Fruit fly (Drosophila melanogaster) whole organism, embryonic: Measurements from ENCODE around the gene Cul3.

Experiments
- Ada2b ChIP-seq: fragments of 200-800 bp; sonication (Bioruptor generic); IDR thresholded peaks from 2 replicates; pipeline ENCODE4 v1.3.6; 2022; ENCODE audit warnings: missing biosample characterization, missing genetic modification characterization
- Aef1 ChIP-seq: fragments of 200-800 bp; sonication (Bioruptor generic); IDR thresholded peaks from 3 replicates; pipeline ENCODE4 v1.3.6; 2022; ENCODE audit warnings: missing biosample characterization, missing genetic modification characterization
- B-H1 ChIP-seq: fragments of 200-800 bp; sonication (Bioruptor generic); IDR thresholded peaks from 3 replicates; pipeline ENCODE4 v1.3.6; 2022; ENCODE audit warnings: missing biosample characterization, missing genetic modification characterization
- B-H2 ChIP-seq: fragments of 200-800 bp; sonication (Bioruptor generic); optimal IDR thresholded peaks from 2 replicates; lab custom pipeline; 2018; ENCODE audit warnings: missing biosample characterization, mild to moderate bottlenecking, missing genetic modification characterization
- CG10267 ChIP-seq: fragments of 200-800 bp; sonication (Bioruptor generic); optimal IDR thresholded peaks from 2 replicates; lab custom pipeline; 2018; ENCODE audit warnings: missing biosample characterization, mild to moderate bottlenecking, missing genetic modification characterization, moderate library complexity
- CG1233 ChIP-seq: fragments of 200-800 bp; sonication (Bioruptor generic); optimal IDR thresholded peaks from 4 replicates; lab custom pipeline; 2018; ENCODE audit warnings: missing biosample characterization, mild to moderate bottlenecking, missing genetic modification characterization
- CG13775 ChIP-seq: fragments of 200-800 bp; sonication (Bioruptor generic); optimal IDR thresholded peaks from 3 replicates; lab custom pipeline; 2017; ENCODE audit warnings: missing biosample characterization, mild to moderate bottlenecking, missing genetic modification characterization
- CG15269 ChIP-seq: fragments of 200-800 bp; sonication (Bioruptor generic); optimal IDR thresholded peaks from 2 replicates; lab custom pipeline; 2018; ENCODE audit warnings: missing biosample characterization, mild to moderate bottlenecking, missing genetic modification characterization, moderate library complexity
- CG15601 ChIP-seq: fragments of 200-800 bp; sonication (Bioruptor generic); optimal IDR thresholded peaks from 3 replicates; lab custom pipeline; 2019; ENCODE audit warnings: missing biosample characterization, mild to moderate bottlenecking, missing genetic modification characterization, moderate library complexity
- CG1602 ChIP-seq: fragments of 200-800 bp; sonication (Bioruptor generic); optimal IDR thresholded peaks from 3 replicates; lab custom pipeline; 2016; ENCODE audit warnings: missing biosample characterization, missing genetic modification characterization
- CG1603 ChIP-seq: fragments of 200-800 bp; sonication (Bioruptor generic); optimal IDR thresholded peaks from 2 replicates; lab custom pipeline; 2019; ENCODE audit warnings: missing biosample characterization, mild to moderate bottlenecking, missing genetic modification characterization, moderate library complexity
- CG16813 ChIP-seq: fragments of 200-800 bp; sonication (Bioruptor generic); IDR thresholded peaks from 3 replicates; pipeline ENCODE4 v1.3.6; 2022; ENCODE audit warnings: missing biosample characterization, missing genetic modification characterization; ENCODE audit not compliant: partially characterized antibody
- CG17361 ChIP-seq: fragments of 200-800 bp; sonication (Bioruptor generic); IDR thresholded peaks from 3 replicates; pipeline ENCODE4 v1.3.6; 2022; ENCODE audit warnings: missing biosample characterization, missing genetic modification characterization
- CG17829 ChIP-seq: fragments of 200-800 bp; optimal IDR thresholded peaks from 2 replicates; lab custom pipeline; 2019; ENCODE audit warnings: missing biosample characterization, mild to moderate bottlenecking, missing genetic modification characterization, moderate library complexity
- CG2116 ChIP-seq: fragments of 200-800 bp; sonication (Bioruptor generic); optimal IDR thresholded peaks from 3 replicates; lab custom pipeline; 2018; ENCODE audit warnings: missing biosample characterization, mild to moderate bottlenecking, missing genetic modification characterization
- CG31441 ChIP-seq: fragments of 200-800 bp; sonication (Bioruptor generic); IDR thresholded peaks from 2 replicates; pipeline ENCODE4 v1.3.6; 2022; ENCODE audit warnings: missing biosample characterization, missing genetic modification characterization
- CG34422 ChIP-seq: fragments of 200-800 bp; sonication (Bioruptor generic); IDR thresholded peaks from 3 replicates; pipeline ENCODE4 v1.3.6; 2022; ENCODE audit warnings: missing biosample characterization, missing genetic modification characterization
- CG4424 ChIP-seq: fragments of 200-800 bp; sonication (Bioruptor generic); optimal IDR thresholded peaks from 3 replicates; lab custom pipeline; 2016; ENCODE audit warnings: missing biosample characterization, missing genetic modification characterization
- CG8359 ChIP-seq: fragments of 200-800 bp; sonication (Bioruptor generic); optimal IDR thresholded peaks from 2 replicates; lab custom pipeline; 2017; ENCODE audit warnings: missing biosample characterization, mild to moderate bottlenecking, missing genetic modification characterization, borderline replicate concordance
- CG9215 ChIP-seq: fragments of 200-800 bp; sonication (Bioruptor generic); IDR thresholded peaks from 2 replicates; pipeline ENCODE4 v1.3.6; 2022; ENCODE audit warnings: missing biosample characterization, missing genetic modification characterization
- CG9437 ChIP-seq: fragments of 200-800 bp; sonication (Bioruptor generic); optimal IDR thresholded peaks from 2 replicates; lab custom pipeline; 2018; ENCODE audit warnings: missing biosample characterization, mild to moderate bottlenecking, missing genetic modification characterization
- Dll ChIP-seq: fragments of 200-800 bp; sonication (Bioruptor generic); IDR thresholded peaks from 4 replicates; pipeline ENCODE4 v1.3.6; 2022; ENCODE audit warnings: missing biosample characterization, missing genetic modification characterization; ENCODE audit not compliant: partially characterized antibody
- Dref ChIP-seq: fragments of 200-800 bp; sonication (Bioruptor generic); IDR thresholded peaks from 2 replicates; pipeline ENCODE4 v1.3.6; 2022; ENCODE audit warnings: missing biosample characterization, missing genetic modification characterization
- Max ChIP-seq: fragments of 200-800 bp; sonication (Bioruptor generic); optimal IDR thresholded peaks from 2 replicates; lab custom pipeline; 2016; ENCODE audit warnings: missing biosample characterization, mild to moderate bottlenecking, missing genetic modification characterization
- Myb ChIP-seq: fragments of 200-800 bp; sonication (Bioruptor generic); optimal IDR thresholded peaks from 2 replicates; lab custom pipeline; 2016; ENCODE audit warnings: missing biosample characterization, missing genetic modification characterization
- PHDP ChIP-seq: fragments of 200-800 bp; sonication (Bioruptor generic); optimal IDR thresholded peaks from 3 replicates; lab custom pipeline; 2018; ENCODE audit warnings: missing biosample characterization, mild to moderate bottlenecking, missing genetic modification characterization, moderate library complexity
- Rfx ChIP-seq: fragments of 200-800 bp; sonication (Bioruptor generic); IDR thresholded peaks from 2 replicates; pipeline ENCODE4 v1.3.6; 2022; ENCODE audit warnings: missing biosample characterization, missing genetic modification characterization
- Scr ChIP-seq: fragments of 200-800 bp; sonication (Bioruptor generic); IDR thresholded peaks from 2 replicates; pipeline ENCODE4 v1.3.6; 2022; ENCODE audit warnings: missing biosample characterization, missing genetic modification characterization; ENCODE audit not compliant: partially characterized antibody
- Sox100B ChIP-seq: fragments of 200-800 bp; sonication (Bioruptor generic); optimal IDR thresholded peaks from 3 replicates; lab custom pipeline; 2018; ENCODE audit warnings: missing biosample characterization, mild to moderate bottlenecking, missing genetic modification characterization
- Ssrp ChIP-seq: fragments of 200-800 bp; sonication (Bioruptor generic); optimal IDR thresholded peaks from 2 replicates; lab custom pipeline; 2018; ENCODE audit warnings: missing biosample characterization, mild to moderate bottlenecking, missing genetic modification characterization, moderate library complexity
- amos ChIP-seq: fragments of 200-800 bp; sonication (Bioruptor generic); IDR thresholded peaks from 2 replicates; pipeline ENCODE4 v1.3.6; 2022; ENCODE audit warnings: missing biosample characterization, missing genetic modification characterization; ENCODE audit not compliant: partially characterized antibody
- ato ChIP-seq: fragments of 200-800 bp; sonication (Bioruptor generic); IDR thresholded peaks from 2 replicates; pipeline ENCODE4 v1.3.6; 2022; ENCODE audit warnings: missing biosample characterization, missing genetic modification characterization; ENCODE audit not compliant: partially characterized antibody
- cg ChIP-seq: fragments of 200-800 bp; sonication (Bioruptor generic); optimal IDR thresholded peaks from 3 replicates; lab custom pipeline; 2019; ENCODE audit warnings: missing biosample characterization, mild to moderate bottlenecking, missing genetic modification characterization, moderate library complexity
- chinmo ChIP-seq: fragments of 200-800 bp; sonication (Bioruptor generic); IDR thresholded peaks from 4 replicates; pipeline ENCODE4 v1.3.6; 2022; ENCODE audit warnings: missing biosample characterization, missing genetic modification characterization; ENCODE audit not compliant: partially characterized antibody
- cwo ChIP-seq: fragments of 200-800 bp; sonication (Bioruptor generic); optimal IDR thresholded peaks from 3 replicates; lab custom pipeline; 2017; ENCODE audit warnings: missing biosample characterization, missing genetic modification characterization, mild to moderate bottlenecking, moderate library complexity, missing genetic modification reagents
- dmrt11E ChIP-seq: fragments of 200-800 bp; sonication (Bioruptor generic); optimal IDR thresholded peaks from 3 replicates; lab custom pipeline; 2018; ENCODE audit warnings: missing biosample characterization, mild to moderate bottlenecking, missing genetic modification characterization, moderate library complexity
- grau ChIP-seq: fragments of 200-800 bp; optimal IDR thresholded peaks from 3 replicates; lab custom pipeline; 2019; ENCODE audit warnings: missing biosample characterization, mild to moderate bottlenecking, missing genetic modification characterization, moderate library complexity
- knrl ChIP-seq: fragments of 200-800 bp; sonication (Bioruptor generic); IDR thresholded peaks from 3 replicates; pipeline ENCODE4 v1.3.6; 2022; ENCODE audit warnings: missing biosample characterization, missing genetic modification characterization; ENCODE audit not compliant: partially characterized antibody
- nmo ChIP-seq: fragments of 200-800 bp; sonication (Bioruptor generic); optimal IDR thresholded peaks from 2 replicates; lab custom pipeline; 2018; ENCODE audit warnings: missing biosample characterization, mild to moderate bottlenecking, missing genetic modification characterization, moderate library complexity
- rib ChIP-seq: fragments of 200-800 bp; sonication (Bioruptor generic); IDR thresholded peaks from 2 replicates; pipeline ENCODE4 v1.3.6; 2022; ENCODE audit warnings: missing biosample characterization, missing genetic modification characterization
- sens ChIP-seq: fragments of 200-800 bp; sonication (Bioruptor generic); peaks from one replicate; lab custom pipeline; 2016; ENCODE audit warnings: missing biosample characterization, missing genetic modification characterization
- slbo ChIP-seq: fragments of 200-800 bp; sonication (Bioruptor generic); IDR thresholded peaks from 2 replicates; pipeline ENCODE4 v1.3.6; 2022; ENCODE audit warnings: missing biosample characterization, missing genetic modification characterization
- tna ChIP-seq: fragments of 200-800 bp; sonication (Bioruptor generic); IDR thresholded peaks from 2 replicates; pipeline ENCODE4 v1.3.6; 2022; ENCODE audit warnings: missing biosample characterization, missing genetic modification characterization; ENCODE audit not compliant: partially characterized antibody
- unc-4 ChIP-seq: fragments of 200-800 bp; sonication (Bioruptor generic); IDR thresholded peaks from 2 replicates; pipeline ENCODE4 v1.3.6; 2022; ENCODE audit warnings: missing biosample characterization, missing genetic modification characterization; ENCODE audit not compliant: partially characterized antibody
- vnd ChIP-seq: fragments of 200-800 bp; sonication (Bioruptor generic); IDR thresholded peaks from 3 replicates; pipeline ENCODE4 v1.3.6; 2022; ENCODE audit warnings: missing biosample characterization, missing genetic modification characterization; ENCODE audit not compliant: partially characterized antibody
- zen2 ChIP-seq: fragments of 200-800 bp; sonication (Bioruptor generic); IDR thresholded peaks from 3 replicates; pipeline ENCODE4 v1.3.6; 2022; ENCODE audit warnings: missing biosample characterization, missing genetic modification characterization; ENCODE audit not compliant: partially characterized antibody

The Cul3 gene

dm6 chr2L:15271757-15272589, at the start of gene Cul3:
Cul3 (minus strand) TSS chr2L:15272024.
- peak; percentile 86 for TF ChIP-seq CG16813 (GFP tag; lab: Robert Waterston, UW)
- peak; percentile 70 for TF ChIP-seq Dref (GFP tag; lab: Robert Waterston, UW)
- TF ChIP-seq cwo (GFP tag; lab: Kevin White, UChicago) = no peak
- peak; percentile 36; the same call in 1 of the 2 replicates for TF ChIP-seq tna (GFP tag; lab: Robert Waterston, UW)
- no peak for TF ChIP-seq B-H2 (GFP tag; lab: Kevin White, UChicago)
- TF ChIP-seq Rfx (GFP tag; lab: Robert Waterston, UW) = peak; percentile 32; the same call in 1 of the 2 replicates
- TF ChIP-seq CG1233 = no peak
- peak; percentile 9 for TF ChIP-seq CG4424 (GFP tag; lab: Kevin White, UChicago)
- peak; percentile 1 for TF ChIP-seq Ssrp
- TF ChIP-seq grau (tag; lab: Kevin White, UChicago) = peak; percentile 40
- peak; percentile 28 for TF ChIP-seq CG2116 (GFP tag; lab: Kevin White, UChicago)
- peak; percentile 34; the same call in 1 of the 2 replicates for TF ChIP-seq ato (GFP tag; lab: Robert Waterston, UW)
- peak; percentile 56 for TF ChIP-seq slbo
- peak; percentile 44 for TF ChIP-seq CG17829 (tag; lab: Kevin White, UChicago)
- TF ChIP-seq cg (GFP tag; lab: Kevin White, UChicago) = peak; percentile 93
- peak; percentile 47; the same call in 1 of the 3 replicates for TF ChIP-seq CG17361 (GFP tag; lab: Robert Waterston, UW)
- TF ChIP-seq rib = no peak
- TF ChIP-seq CG15269 (tag; lab: Kevin White, UChicago) = peak; percentile 23
- peak; percentile 83 for TF ChIP-seq amos (GFP tag; lab: Robert Waterston, UW)
- peak; percentile 85 for TF ChIP-seq Scr (GFP tag; lab: Robert Waterston, UW)
- TF ChIP-seq Aef1 (GFP tag; lab: Robert Waterston, UW) = peak; percentile 79
- TF ChIP-seq CG10267 = peak; percentile 87
- peak; percentile 1 for TF ChIP-seq CG1602 (GFP tag; lab: Kevin White, UChicago)
- peak; percentile 43 for TF ChIP-seq dmrt11E (tag; lab: Kevin White, UChicago)
- TF ChIP-seq Sox100B (GFP tag; lab: Kevin White, UChicago) = peak; percentile 21
- no peak for TF ChIP-seq PHDP (tag; lab: Kevin White, UChicago)
- peak; percentile 82 for TF ChIP-seq sens
- TF ChIP-seq Max (GFP tag; lab: Kevin White, UChicago) = no peak
- TF ChIP-seq CG31441 (GFP tag; lab: Robert Waterston, UW) = peak; percentile 57; the same call in 1 of the 2 replicates
- 0 out of 2 replicates have a peak, but pooled peaks have one; percentile 26 for TF ChIP-seq CG9215
- peak; percentile 58; the same call in 2 of the 3 replicates for TF ChIP-seq zen2 (GFP tag; lab: Robert Waterston, UW)
- peak; percentile 13 for TF ChIP-seq CG9437 (GFP tag; lab: Kevin White, UChicago)
- no peak for TF ChIP-seq CG8359 (GFP tag; lab: Kevin White, UChicago)
- TF ChIP-seq vnd = peak; percentile 85
- TF ChIP-seq B-H1 = no peak
- TF ChIP-seq chinmo (GFP tag; lab: Robert Waterston, UW) = peak; percentile 84; the same call in 3 of the 4 replicates
- peak; percentile 35; the same call in 1 of the 3 replicates for TF ChIP-seq CG34422 (GFP tag; lab: Robert Waterston, UW)
- TF ChIP-seq knrl = peak; percentile 83
- peak; percentile 72 for TF ChIP-seq unc-4 (GFP tag; lab: Robert Waterston, UW)
- TF ChIP-seq Ada2b (GFP tag; lab: Robert Waterston, UW) = 0 out of 2 replicates have a peak, but pooled peaks have one; percentile 19
- TF ChIP-seq Myb (GFP tag; lab: Kevin White, UChicago) = peak; percentile 17
- TF ChIP-seq CG13775 = peak; percentile 62
- peak; percentile 85 for TF ChIP-seq Dll (GFP tag; lab: Robert Waterston, UW)
- peak; percentile 19 for TF ChIP-seq nmo (GFP tag; lab: Kevin White, UChicago)
- TF ChIP-seq CG1603 (tag; lab: Kevin White, UChicago) = peak; percentile 25
- peak; percentile 8 for TF ChIP-seq CG15601
